Fruit fly (Drosophila melanogaster) whole organism, wandering third instar larva: ENCODE measurements around the gene CG6959.
A peak's percentile ranks its signal among the peaks of the same experiment; 100 is the strongest.

Source experiments
- Abd-B ChIP-seq: fragments of >200 bp; optimal IDR thresholded peaks from 2 replicates; lab custom pipeline; 2017; ENCODE audit warnings: missing biosample characterization, missing genetic modification characterization
- CG32264 ChIP-seq: fragments of 200-800 bp; sonication (Bioruptor generic); optimal IDR thresholded peaks from 2 replicates; lab custom pipeline; 2016; ENCODE audit warnings: missing biosample characterization, missing genetic modification characterization
- CG9705 ChIP-seq: fragments of 200-800 bp; sonication (Bioruptor generic); optimal IDR thresholded peaks from 2 replicates; lab custom pipeline; 2018; ENCODE audit warnings: missing biosample characterization, mild to moderate bottlenecking, missing genetic modification characterization
- CrebA ChIP-seq: fragments of 200-800 bp; sonication (Bioruptor generic); optimal IDR thresholded peaks from 2 replicates; lab custom pipeline; 2016; ENCODE audit warnings: missing biosample characterization, mild to moderate bottlenecking, missing genetic modification characterization, borderline replicate concordance
- Dfd ChIP-seq: fragments of >200 bp; optimal IDR thresholded peaks from 2 replicates; lab custom pipeline; 2017; ENCODE audit warnings: missing biosample characterization, missing genetic modification characterization
- Dif ChIP-seq: fragments of 200-275, 200-300 bp; sonication (Bioruptor generic); optimal IDR thresholded peaks from 2 replicates; lab custom pipeline; 2018; ENCODE audit warnings: missing biosample characterization, missing genetic modification characterization; ENCODE audit not compliant: partially characterized antibody
- GATAd ChIP-seq: sonication (Bioruptor generic); optimal IDR thresholded peaks from 2 replicates; lab custom pipeline; 2016; ENCODE audit warnings: missing biosample characterization, missing genetic modification characterization
- HLH106 ChIP-seq: fragments of 200-800 bp; optimal IDR thresholded peaks from 3 replicates; lab custom pipeline; 2019; ENCODE audit warnings: missing biosample characterization, mild to moderate bottlenecking, missing genetic modification characterization, moderate library complexity
- Hnf4 ChIP-seq: fragments of 200-800 bp; sonication (Bioruptor generic); optimal IDR thresholded peaks from 2 replicates; lab custom pipeline; 2016; ENCODE audit warnings: missing biosample characterization, mild to moderate bottlenecking, missing genetic modification characterization
- Hr78 ChIP-seq: fragments of >200 bp; optimal IDR thresholded peaks from 2 replicates; lab custom pipeline; 2017; ENCODE audit warnings: missing biosample characterization, missing genetic modification characterization
- Hr83 ChIP-seq: fragments of 200-300 bp; sonication (Bioruptor generic); optimal IDR thresholded peaks from 2 replicates; lab custom pipeline; 2016; ENCODE audit warnings: missing biosample characterization, mild to moderate bottlenecking, missing genetic modification characterization, moderate library complexity; ENCODE audit not compliant: poor library complexity, severe bottlenecking
- Jra ChIP-seq: sonication (Bioruptor generic); optimal IDR thresholded peaks from 2 replicates; lab custom pipeline; 2016; ENCODE audit warnings: missing biosample characterization, missing genetic modification characterization
- Mio ChIP-seq: sonication (Bioruptor generic); optimal IDR thresholded peaks from 2 replicates; lab custom pipeline; 2016; ENCODE audit warnings: missing biosample characterization, missing genetic modification characterization
- Myc ChIP-seq: fragments of >200 bp; optimal IDR thresholded peaks from 2 replicates; lab custom pipeline; 2017
- N ChIP-seq: fragments of >200 bp; optimal IDR thresholded peaks from 2 replicates; lab custom pipeline; 2018; ENCODE audit warnings: missing biosample characterization, missing external identifiers, missing genetic modification characterization
- OdsH ChIP-seq: fragments of 200-800 bp; sonication (Bioruptor generic); optimal IDR thresholded peaks from 2 replicates; lab custom pipeline; 2016; ENCODE audit warnings: missing biosample characterization, mild to moderate bottlenecking, missing genetic modification characterization
- Rel ChIP-seq, 2 experiments: fragments of 200-800 bp; sonication (Bioruptor generic) in 1 of 2; optimal IDR thresholded peaks; 2 replicates in 1 of 2; 3 replicates in 1 of 2; lab custom pipeline; 2016 to 2019; ENCODE audit warnings: mild to moderate bottlenecking in 2 of 2, missing biosample characterization in 2 of 2, missing genetic modification characterization in 2 of 2, moderate library complexity in 1 of 2
- Sp1 ChIP-seq: fragments of 200-800 bp; sonication (Bioruptor generic); optimal IDR thresholded peaks from 3 replicates; lab custom pipeline; 2019; ENCODE audit warnings: missing biosample characterization, mild to moderate bottlenecking, missing genetic modification characterization, moderate library complexity
- Vsx2 ChIP-seq: fragments of 200-300, 225-300 bp; sonication (Bioruptor generic); optimal IDR thresholded peaks from 2 replicates; lab custom pipeline; 2018; ENCODE audit warnings: missing biosample characterization, missing genetic modification characterization; ENCODE audit not compliant: partially characterized antibody
- br ChIP-seq: fragments of 200-800 bp; sonication (Bioruptor generic); optimal IDR thresholded peaks from 2 replicates; lab custom pipeline; 2016; ENCODE audit warnings: missing biosample characterization, missing genetic modification characterization
- brk ChIP-seq: fragments of 200-800 bp; sonication (Bioruptor generic); optimal IDR thresholded peaks from 2 replicates; lab custom pipeline; 2016; ENCODE audit warnings: missing biosample characterization, mild to moderate bottlenecking, missing genetic modification characterization
- dl ChIP-seq, 2 experiments: fragments of 175-275, 200-275 bp in 1 of 2; fragments of 200-275 bp in 1 of 2; sonication (Bioruptor generic); optimal IDR thresholded peaks; lab custom pipeline; 2018; ENCODE audit warnings: mild to moderate bottlenecking in 2 of 2, missing biosample characterization in 2 of 2, missing genetic modification characterization in 2 of 2, moderate library complexity in 2 of 2; ENCODE audit not compliant: partially characterized antibody in 2 of 2, insufficient read depth in 1 of 2
- dmrt93B ChIP-seq: fragments of 200-800 bp; sonication (Bioruptor generic); optimal IDR thresholded peaks from 2 replicates; lab custom pipeline; 2018; ENCODE audit warnings: missing biosample characterization, mild to moderate bottlenecking, missing genetic modification characterization
- dsf ChIP-seq: sonication (Bioruptor generic); optimal IDR thresholded peaks from 2 replicates; lab custom pipeline; 2016; ENCODE audit warnings: missing biosample characterization, missing genetic modification characterization, borderline replicate concordance
- ey ChIP-seq: fragments of 200-800 bp; sonication (Bioruptor generic); optimal IDR thresholded peaks from 2 replicates; lab custom pipeline; 2016; ENCODE audit warnings: missing biosample characterization, missing genetic modification characterization
- foxo ChIP-seq, 2 experiments: fragments of 200-800 bp; sonication (Bioruptor generic); optimal IDR thresholded peaks; 2 replicates in 1 of 2; 3 replicates in 1 of 2; lab custom pipeline; 2016 to 2017; ENCODE audit warnings: missing biosample characterization in 2 of 2, missing genetic modification characterization in 2 of 2
- fru ChIP-seq: fragments of 200-800 bp; sonication (Bioruptor generic); optimal IDR thresholded peaks from 3 replicates; lab custom pipeline; 2016; ENCODE audit warnings: missing biosample characterization, mild to moderate bottlenecking, missing genetic modification characterization
- h ChIP-seq: fragments of 200-800 bp; sonication (Bioruptor generic); optimal IDR thresholded peaks from 3 replicates; lab custom pipeline; 2016; ENCODE audit warnings: missing biosample characterization, mild to moderate bottlenecking, missing genetic modification characterization
- jim ChIP-seq: fragments of 175-275, 200-325 bp; sonication (Bioruptor generic); optimal IDR thresholded peaks from 2 replicates; lab custom pipeline; 2016; ENCODE audit warnings: missing biosample characterization, mild to moderate bottlenecking, missing genetic modification characterization
- lola ChIP-seq: fragments of >200 bp; optimal IDR thresholded peaks from 2 replicates; lab custom pipeline; 2017; ENCODE audit warnings: missing biosample characterization, missing genetic modification characterization
- pan ChIP-seq: fragments of >200 bp; optimal IDR thresholded peaks from 2 replicates; lab custom pipeline; 2017
- psq ChIP-seq: fragments of 200-800 bp; sonication (Bioruptor generic); optimal IDR thresholded peaks from 3 replicates; lab custom pipeline; 2017; ENCODE audit warnings: missing biosample characterization, mild to moderate bottlenecking, missing genetic modification characterization, moderate library complexity
- rgr ChIP-seq: fragments of 200-800 bp; sonication (Bioruptor generic); optimal IDR thresholded peaks from 3 replicates; lab custom pipeline; 2016; ENCODE audit warnings: missing biosample characterization, mild to moderate bottlenecking, missing genetic modification characterization
- sage ChIP-seq: fragments of 200-800 bp; sonication (Bioruptor generic); optimal IDR thresholded peaks from 2 replicates; lab custom pipeline; 2016; ENCODE audit warnings: missing biosample characterization, mild to moderate bottlenecking, missing genetic modification characterization
- sv ChIP-seq: fragments of 200-800 bp; sonication (Bioruptor generic); optimal IDR thresholded peaks from 3 replicates; lab custom pipeline; 2016; ENCODE audit warnings: missing biosample characterization, missing genetic modification characterization
- tai ChIP-seq: sonication (Bioruptor generic); optimal IDR thresholded peaks from 2 replicates; lab custom pipeline; 2016; ENCODE audit warnings: missing biosample characterization, missing genetic modification characterization
- usp ChIP-seq: fragments of >200 bp; optimal IDR thresholded peaks from 2 replicates; lab custom pipeline; 2017; ENCODE audit warnings: missing biosample characterization, missing genetic modification characterization
- woc ChIP-seq: sonication (Bioruptor generic); optimal IDR thresholded peaks from 2 replicates; lab custom pipeline; 2016; ENCODE audit warnings: missing biosample characterization, mild to moderate bottlenecking, missing genetic modification characterization

Gene CG6959

dm6 chr3R:11882506-11882953, 13.3 kb upstream of the CG6959 start, which contains the start of the genes CG6962 and CG31368:
Gene CG6962, minus strand, starts transcription at chr3R:11882534.
Gene CG31368, plus strand, starts transcription at chr3R:11882790.
- no peak for TF ChIP-seq dl (GFP tag; optimal IDR thresholded peaks at IDR 0.05; lab: Kevin White, UChicago; ENCODE audit: insufficient read depth in 1 of 2, partially characterized antibody in 2 of 2)
- no peak for TF ChIP-seq usp (GFP tag; lab: Kevin White, UChicago)
- no peak for TF ChIP-seq Rel (GFP tag; optimal IDR thresholded peaks at IDR 0.05; lab: Kevin White, UChicago)
- peak; percentile 26 for TF ChIP-seq Rel (tag; optimal IDR thresholded peaks at IDR 0.05; lab: Kevin White, UChicago)
- no peak for TF ChIP-seq CG32264 (GFP tag; lab: Kevin White, UChicago)
- TF ChIP-seq Mio (GFP tag; lab: Kevin White, UChicago): no peak
- no peak for TF ChIP-seq jim (GFP tag; lab: Kevin White, UChicago)
- peak; percentile 58 for TF ChIP-seq ey
- TF ChIP-seq foxo (GFP tag; optimal IDR thresholded peaks at IDR 0.05; lab: Kevin White, UChicago): peak in 1 of 2 experiments; percentile 79
- TF ChIP-seq OdsH (GFP tag; lab: Kevin White, UChicago): peak; percentile 50
- TF ChIP-seq psq (GFP tag; lab: Kevin White, UChicago): peak; percentile 48
- TF ChIP-seq Myc (lab: Kevin White, UChicago): peak; percentile 11
- TF ChIP-seq pan (lab: Kevin White, UChicago): no peak
- no peak for TF ChIP-seq Abd-B (GFP tag; lab: Kevin White, UChicago)
- TF ChIP-seq Vsx2: no peak
- TF ChIP-seq Hr78: no peak
- peak; percentile 86 for TF ChIP-seq HLH106
- TF ChIP-seq Hnf4: peak; percentile 76
- peak; percentile 61 for TF ChIP-seq Sp1 (GFP tag; lab: Kevin White, UChicago)
- no peak for TF ChIP-seq tai
- no peak for TF ChIP-seq GATAd (GFP tag; lab: Kevin White, UChicago)
- TF ChIP-seq CG9705 (GFP tag; lab: Kevin White, UChicago): peak; percentile 70
- TF ChIP-seq h (GFP tag; lab: Kevin White, UChicago): peak; percentile 70
- peak; percentile 90 for TF ChIP-seq sv (GFP tag; lab: Kevin White, UChicago)
- no peak for TF ChIP-seq Dfd (GFP tag; lab: Kevin White, UChicago)
- TF ChIP-seq dmrt93B (GFP tag; lab: Kevin White, UChicago): peak; percentile 60
- TF ChIP-seq Jra: peak; percentile 7
- TF ChIP-seq woc (GFP tag; lab: Kevin White, UChicago): peak; percentile 59
- peak; percentile 49 for TF ChIP-seq br (GFP tag; lab: Kevin White, UChicago)
- peak; percentile 31 for TF ChIP-seq N
- TF ChIP-seq dsf: no peak
- TF ChIP-seq Dif (GFP tag; lab: Kevin White, UChicago): no peak
- TF ChIP-seq CrebA: no peak
- TF ChIP-seq brk (GFP tag; lab: Kevin White, UChicago): no peak
- peak; percentile 65 for TF ChIP-seq fru (GFP tag; lab: Kevin White, UChicago)
- TF ChIP-seq sage: peak; percentile 22
- TF ChIP-seq rgr (GFP tag; lab: Kevin White, UChicago): peak; percentile 69
- TF ChIP-seq Hr83 (GFP tag; lab: Kevin White, UChicago): peak; percentile 56
- TF ChIP-seq lola (GFP tag; lab: Kevin White, UChicago): no peak

DNA sequence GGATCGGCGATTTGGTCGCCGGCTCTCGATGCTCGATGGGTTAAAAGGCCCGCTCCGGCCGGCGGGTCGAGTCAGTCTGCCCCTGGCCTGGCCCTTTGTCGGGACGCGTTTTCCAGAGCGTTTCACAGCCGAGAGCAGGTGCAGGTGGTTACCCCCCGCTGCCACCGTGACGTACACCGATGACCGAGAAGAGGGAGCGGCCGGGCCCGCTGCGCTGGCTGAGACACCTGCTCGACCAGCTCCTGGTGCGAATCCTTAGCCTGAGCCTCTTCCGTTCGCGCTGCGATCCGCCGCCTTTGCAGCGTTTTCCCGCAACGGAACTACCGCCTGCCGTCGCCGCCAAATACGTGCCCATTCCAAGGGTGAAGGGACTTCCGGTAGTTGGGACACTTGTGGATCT, 7.9 kb upstream of the CG6959 start, which contains the start of gene sad:
TSS of gene sad (plus strand) at position 74 of the 400 bp plus-strand sequence.
- TF ChIP-seq Dfd (GFP tag; lab: Kevin White, UChicago) (no peak), rgr (GFP tag; lab: Kevin White, UChicago) (no peak), br (GFP tag; lab: Kevin White, UChicago) (no peak), GATAd (GFP tag; lab: Kevin White, UChicago) (no peak), woc (GFP tag; lab: Kevin White, UChicago) (no peak), Sp1 (GFP tag; lab: Kevin White, UChicago) (no peak), dmrt93B (GFP tag; lab: Kevin White, UChicago) (no peak), dsf (no peak), CG9705 (GFP tag; lab: Kevin White, UChicago) (no peak), usp (GFP tag; lab: Kevin White, UChicago) (no peak), h (GFP tag; lab: Kevin White, UChicago) (no peak)
